Worm (Caenorhabditis elegans): ENCODE data around the gene ucr-1.

DNA sequence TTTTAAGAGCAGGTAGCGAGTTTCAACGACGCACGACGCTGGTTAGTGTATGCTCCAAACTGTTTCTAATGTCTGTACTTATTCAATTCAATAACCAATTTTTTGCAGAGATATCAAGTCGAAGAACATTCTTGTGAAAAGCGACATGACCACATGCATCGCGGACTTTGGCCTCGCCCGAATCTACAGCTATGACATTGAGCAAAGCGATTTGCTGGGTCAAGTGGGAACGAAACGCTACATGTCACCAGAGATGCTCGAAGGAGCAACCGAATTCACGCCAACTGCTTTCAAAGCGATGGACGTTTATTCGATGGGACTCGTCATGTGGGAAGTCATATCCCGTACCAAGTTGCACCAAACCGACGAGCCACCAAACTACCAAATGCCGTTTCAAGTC, 38.4 kb downstream of the ucr-1 start:
- TF ChIP-seq dox-1 (GFP tag; IDR thresholded peaks at IDR 0.05) (no peak), pha-4 (tag; optimal IDR thresholded peaks at IDR 0.05) (no peak), attf-5 (GFP tag; optimal IDR thresholded peaks at IDR 0.05) (no peak)
